In the genomic region with DNA sequence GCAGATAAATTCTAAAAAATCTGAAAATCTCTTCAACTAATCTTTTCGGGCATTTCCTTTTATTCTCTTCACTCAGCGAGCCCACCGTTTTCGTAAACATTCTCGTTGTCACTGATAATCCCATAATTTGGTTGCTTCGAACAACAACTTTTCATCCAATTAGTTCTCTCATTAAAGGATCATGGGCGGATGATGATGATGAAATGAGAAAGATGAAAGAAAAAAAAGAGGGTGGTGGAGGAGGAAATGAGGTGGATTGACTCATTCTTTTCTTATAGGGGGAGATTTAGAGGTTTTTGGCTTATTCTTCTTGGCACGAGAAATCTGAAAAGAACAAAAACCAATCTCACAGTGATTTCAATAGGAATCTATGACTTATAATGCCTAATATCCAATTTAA, we compare ENCODE assay signal across 1 worm cellular context.
TF ChIP-seq lines count a peak whose summit lies in the region.

No protein-coding gene starts in this region.

TF ChIP-seq in whole organism, L1 larva, 84 proteins besides CTCF, POLR2A, EP300 and RAD21 (continued from another document):
- TF ChIP-seq ceh-63 (GFP tag; optimal IDR thresholded peaks at IDR 0.05; lab: Kevin White, UChicago) (no peak), pax-3 (tag; optimal IDR thresholded peaks at IDR 0.05; lab: Kevin White, UChicago) (peak; percentile 52), unc-130 (tag; optimal IDR thresholded peaks at IDR 0.05; lab: Kevin White, UChicago) (no peak), efl-3 (GFP tag; optimal IDR thresholded peaks at IDR 0.05; lab: Kevin White, UChicago) (no peak), snu-23 (GFP tag; optimal IDR thresholded peaks at IDR 0.05; lab: Kevin White, UChicago) (no peak), sup-37 (GFP tag; optimal IDR thresholded peaks at IDR 0.05; lab: Kevin White, UChicago) (no peak), C04F5.9 (tag; optimal IDR thresholded peaks at IDR 0.05; lab: Kevin White, UChicago) (no peak), Y116A8C.19 (tag; optimal IDR thresholded peaks at IDR 0.05; lab: Kevin White, UChicago; ENCODE audit: borderline replicate concordance) (no peak), mdl-1 (tag; optimal IDR thresholded peaks at IDR 0.05; lab: Kevin White, UChicago) (no peak), hlh-4 (tag; optimal IDR thresholded peaks at IDR 0.05; lab: Kevin White, UChicago) (no peak), ama-1 (optimal IDR thresholded peaks at IDR 0.05; lab: Kevin White, UChicago) (no peak), lin-15B (tag; optimal IDR thresholded peaks at IDR 0.05; lab: Kevin White, UChicago) (no peak), sox-4 (tag; optimal IDR thresholded peaks at IDR 0.05; lab: Kevin White, UChicago) (no peak), fos-1 (tag; optimal IDR thresholded peaks at IDR 0.05; lab: Kevin White, UChicago) (peak; percentile 9), nhr-85 (tag; lab: Kevin White, UChicago) (peak; percentile 61), lin-14 (GFP tag; optimal IDR thresholded peaks at IDR 0.05; lab: Kevin White, UChicago) (peak; percentile 23), lin-13 (GFP tag; optimal IDR thresholded peaks at IDR 0.05; lab: Kevin White, UChicago) (no peak), nhr-47 (tag; optimal IDR thresholded peaks at IDR 0.05; lab: Kevin White, UChicago) (no peak), elt-2 (tag; optimal IDR thresholded peaks at IDR 0.05; lab: Kevin White, UChicago) (no peak), tlp-1 (tag; optimal IDR thresholded peaks at IDR 0.05; lab: Kevin White, UChicago) (no peak), unc-98 (GFP tag; IDR thresholded peaks at IDR 0.05; lab: Robert Waterston, UW) (no peak), dpl-1 (GFP tag; optimal IDR thresholded peaks at IDR 0.05; lab: Kevin White, UChicago) (no peak), isw-1 (GFP tag; IDR thresholded peaks at IDR 0.05; lab: Robert Waterston, UW) (no peak), swsn-7 (tag; optimal IDR thresholded peaks at IDR 0.05; lab: Kevin White, UChicago) (no peak), nhr-77 (tag; optimal IDR thresholded peaks at IDR 0.05; lab: Kevin White, UChicago) (no peak), grh-1 (GFP tag; IDR thresholded peaks at IDR 0.05; lab: Robert Waterston, UW) (no peak), C16A3.4 (tag; optimal IDR thresholded peaks at IDR 0.05; lab: Kevin White, UChicago) (no peak), elt-3 (tag; optimal IDR thresholded peaks at IDR 0.05; lab: Kevin White, UChicago) (no peak), jun-1 (tag; optimal IDR thresholded peaks at IDR 0.05; lab: Kevin White, UChicago) (no peak), fkh-4 (tag; optimal IDR thresholded peaks at IDR 0.05; lab: Kevin White, UChicago; ENCODE audit: borderline replicate concordance) (peak; percentile 20), egl-27 (tag; optimal IDR thresholded peaks at IDR 0.05; lab: Kevin White, UChicago) (no peak), lir-3 (tag; optimal IDR thresholded peaks at IDR 0.05; lab: Kevin White, UChicago; ENCODE audit: poor library complexity) (no peak), hpl-2 (GFP tag; optimal IDR thresholded peaks at IDR 0.05; lab: Kevin White, UChicago) (no peak), lin-35 (GFP tag; optimal IDR thresholded peaks at IDR 0.05; lab: Kevin White, UChicago) (no peak), dsc-1 (tag; optimal IDR thresholded peaks at IDR 0.05; lab: Kevin White, UChicago) (peak; percentile 99), lin-39 (tag; optimal IDR thresholded peaks at IDR 0.05; lab: Kevin White, UChicago) (no peak), tbx-2 (tag; optimal IDR thresholded peaks at IDR 0.05; lab: Kevin White, UChicago) (no peak), nhr-71 (tag; optimal IDR thresholded peaks at IDR 0.05; lab: Kevin White, UChicago) (peak; percentile 17), nhr-20 (tag; optimal IDR thresholded peaks at IDR 0.05; lab: Kevin White, UChicago) (no peak), egl-13 (tag; optimal IDR thresholded peaks at IDR 0.05; lab: Kevin White, UChicago) (peak; percentile 7), unc-30 (tag; optimal IDR thresholded peaks at IDR 0.05; lab: Kevin White, UChicago) (no peak)
